Worm (Caenorhabditis elegans) whole organism, L4 larva: ENCODE measurements around the gene unc-105.

Experiments
- D1046.2 ChIP-seq: fragments of 200-800 bp; sonication (Bioruptor generic); IDR thresholded peaks from 2 replicates; pipeline ENCODE4 v1.3.6; 2022; ENCODE audit warnings: missing genetic modification characterization, missing compliant biosample characterization
- F26F4.8 ChIP-seq: fragments of 200-800 bp; sonication (Bioruptor generic); conservative IDR thresholded peaks from 2 replicates; pipeline ENCODE4 v1.3.6; 2022; ENCODE audit warnings: missing genetic modification characterization, missing compliant biosample characterization
- R02D3.7 ChIP-seq: fragments of 150-350 bp; sonication (generic microtip); optimal IDR thresholded peaks from 3 replicates; lab custom pipeline; 2014; ENCODE audit warnings: missing biosample characterization, missing genetic modification characterization
- Y105C5A.15 ChIP-seq: fragments of 200-800 bp; sonication (Bioruptor generic); IDR thresholded peaks from 2 replicates; pipeline ENCODE4 v1.3.6; 2022; ENCODE audit warnings: missing genetic modification characterization, missing compliant biosample characterization
- Y48G9A.11 ChIP-seq: fragments of 200-800 bp; sonication (Bioruptor generic); IDR thresholded peaks from 2 replicates; pipeline ENCODE4 v1.3.6; 2022; ENCODE audit warnings: missing genetic modification reagents, missing genetic modification characterization, missing compliant biosample characterization
- Y5F2A.4 ChIP-seq: fragments of 200-800 bp; sonication (Bioruptor generic); optimal IDR thresholded peaks from 2 replicates; lab custom pipeline; 2018; ENCODE audit warnings: mild to moderate bottlenecking, missing genetic modification characterization, missing compliant biosample characterization
- Y75B8A.6 ChIP-seq: fragments of 200-800 bp; sonication (Bioruptor generic); IDR thresholded peaks from 2 replicates; pipeline ENCODE4 v1.3.6; 2022; ENCODE audit warnings: missing genetic modification reagents, missing genetic modification characterization, missing compliant biosample characterization
- ZK337.2 ChIP-seq: fragments of 200-800 bp; sonication (Bioruptor generic); IDR thresholded peaks from 2 replicates; pipeline ENCODE4 v1.3.6; 2022; ENCODE audit warnings: missing genetic modification reagents, missing genetic modification characterization, missing compliant biosample characterization
- ama-1 ChIP-seq: fragments of 150-350 bp; optimal IDR thresholded peaks from 2 replicates; lab custom pipeline; 2014; ENCODE audit warnings: inconsistent platforms, mixed read lengths
- ceh-28 ChIP-seq: fragments of 150-350 bp; optimal IDR thresholded peaks from 2 replicates; lab custom pipeline; 2014; ENCODE audit warnings: missing biosample characterization, missing genetic modification reagents, missing genetic modification characterization
- cey-2 ChIP-seq: sonication (generic microtip); optimal IDR thresholded peaks from 3 replicates; lab custom pipeline; 2017; ENCODE audit warnings: missing genetic modification characterization, mild to moderate bottlenecking, missing compliant biosample characterization, antibody characterized with exemption, borderline replicate concordance; ENCODE audit not compliant: insufficient read depth
- daf-12 ChIP-seq: fragments of 150-350 bp; optimal IDR thresholded peaks from 2 replicates; lab custom pipeline; 2014; ENCODE audit warnings: missing biosample characterization, missing genetic modification reagents, missing genetic modification characterization
- daf-16 ChIP-seq, 3 experiments: sonication (generic microtip); optimal IDR thresholded peaks; 2 replicates each; lab custom pipeline; 2016 to 2017; ENCODE audit warnings: missing genetic modification characterization in 3 of 3, missing genetic modification reagents in 3 of 3, mild to moderate bottlenecking in 2 of 3, missing compliant biosample characterization in 2 of 3, missing biosample characterization in 1 of 3, moderate library complexity in 1 of 3
- dmd-8 ChIP-seq: fragments of 200-800 bp; sonication (Bioruptor generic); IDR thresholded peaks from 2 replicates; pipeline ENCODE4 v1.3.6; 2022; ENCODE audit warnings: missing genetic modification characterization, missing compliant biosample characterization
- dpl-1 ChIP-seq: fragments of 150-350 bp; optimal IDR thresholded peaks from 2 replicates; lab custom pipeline; 2014; ENCODE audit warnings: missing biosample characterization, missing genetic modification reagents, missing genetic modification characterization
- fkh-10 ChIP-seq: fragments of 150-350 bp; optimal IDR thresholded peaks from 2 replicates; lab custom pipeline; 2014; ENCODE audit warnings: missing biosample characterization, missing genetic modification reagents, missing genetic modification characterization
- hif-1 ChIP-seq, 2 experiments: sonication (generic microtip); optimal IDR thresholded peaks; 2 replicates each; lab custom pipeline; 2016 to 2017; ENCODE audit warnings: missing compliant biosample characterization in 2 of 2, missing genetic modification characterization in 2 of 2, missing genetic modification reagents in 2 of 2, missing genotype in 2 of 2, mild to moderate bottlenecking in 1 of 2
- hlh-30 ChIP-seq: sonication (generic microtip); optimal IDR thresholded peaks from 2 replicates; lab custom pipeline; 2017; ENCODE audit warnings: antibody characterized with exemption, mild to moderate bottlenecking, missing genetic modification characterization, missing compliant biosample characterization; ENCODE audit not compliant: insufficient read depth
- hmg-1.1 ChIP-seq: fragments of 200-800 bp; sonication (Bioruptor generic); IDR thresholded peaks from 2 replicates; pipeline ENCODE4 v1.3.6; 2022; ENCODE audit warnings: missing genetic modification reagents, missing genetic modification characterization, missing compliant biosample characterization
- lim-7 ChIP-seq: fragments of 200-800 bp; sonication (Bioruptor generic); IDR thresholded peaks from 2 replicates; pipeline ENCODE4 v1.3.6; 2022; ENCODE audit warnings: missing genetic modification characterization, missing compliant biosample characterization
- lin-15B ChIP-seq: fragments of 150-350 bp; sonication (generic microtip); optimal IDR thresholded peaks from 3 replicates; lab custom pipeline; 2014; ENCODE audit warnings: missing biosample characterization, missing genetic modification characterization
- lin-29 ChIP-seq: fragments of 200-800 bp; sonication (Bioruptor generic); IDR thresholded peaks from 2 replicates; pipeline ENCODE4 v1.3.6; 2022; ENCODE audit warnings: missing genetic modification reagents, missing genetic modification characterization, missing compliant biosample characterization
- lin-38 ChIP-seq: fragments of 200-800 bp; sonication (Bioruptor generic); IDR thresholded peaks from 2 replicates; pipeline ENCODE4 v1.3.6; 2022; ENCODE audit warnings: missing genetic modification reagents, missing genetic modification characterization, missing compliant biosample characterization
- madf-5 ChIP-seq, 2 experiments: fragments of 200-800 bp; sonication (Bioruptor generic); IDR thresholded peaks; 2 replicates each; pipeline ENCODE4 v1.3.6; 2022; ENCODE audit warnings: missing compliant biosample characterization in 2 of 2, missing genetic modification characterization in 2 of 2
- mep-1 ChIP-seq: fragments of 150-350 bp; sonication (generic microtip); optimal IDR thresholded peaks from 3 replicates; lab custom pipeline; 2014; ENCODE audit warnings: missing biosample characterization, missing genetic modification characterization
- mxl-2 ChIP-seq: fragments of 200-800 bp; sonication (Bioruptor generic); conservative IDR thresholded peaks from 2 replicates; pipeline ENCODE4 v1.3.6; 2022; ENCODE audit warnings: missing genetic modification reagents, missing genetic modification characterization, missing compliant biosample characterization
- nhr-10 ChIP-seq: fragments of 150-350 bp; optimal IDR thresholded peaks from 2 replicates; lab custom pipeline; 2014; ENCODE audit warnings: missing biosample characterization, missing genetic modification characterization
- nhr-102 ChIP-seq: sonication (generic microtip); optimal IDR thresholded peaks from 2 replicates; lab custom pipeline; 2016; ENCODE audit warnings: mild to moderate bottlenecking, missing genetic modification characterization, moderate library complexity, missing compliant biosample characterization
- nhr-111 ChIP-seq: fragments of 200-800 bp; sonication (Bioruptor generic); optimal IDR thresholded peaks from 2 replicates; lab custom pipeline; 2018; ENCODE audit warnings: mild to moderate bottlenecking, missing genetic modification characterization, missing compliant biosample characterization
- nhr-237 ChIP-seq: sonication (generic microtip); optimal IDR thresholded peaks from 2 replicates; lab custom pipeline; 2017; ENCODE audit warnings: missing biosample characterization, missing genetic modification characterization
- nhr-28 ChIP-seq: fragments of 150-350 bp; optimal IDR thresholded peaks from 2 replicates; lab custom pipeline; 2014; ENCODE audit warnings: missing biosample characterization, missing genetic modification characterization
- nhr-41 ChIP-seq: fragments of 200-800 bp; sonication (Bioruptor generic); IDR thresholded peaks from 2 replicates; pipeline ENCODE4 v1.3.6; 2022; ENCODE audit warnings: missing genetic modification reagents, missing genetic modification characterization, missing compliant biosample characterization
- nhr-76 ChIP-seq: fragments of 150-350 bp; optimal IDR thresholded peaks from 2 replicates; lab custom pipeline; 2014; ENCODE audit warnings: missing biosample characterization, missing genetic modification characterization
- pha-4 ChIP-seq, 2 experiments: fragments of 150-350 bp in 1 of 2; fragments of 200-800 bp in 1 of 2; sonication (Bioruptor generic) in 1 of 2; IDR thresholded peaks in 1 of 2; optimal IDR thresholded peaks in 1 of 2; 2 replicates each; pipeline versions ENCODE4 v1.3.6 to Lab custom; 2014 to 2022; ENCODE audit warnings: missing genetic modification characterization in 2 of 2, missing genetic modification reagents in 2 of 2, missing biosample characterization in 1 of 2, missing compliant biosample characterization in 1 of 2
- php-3 ChIP-seq: fragments of 200-800 bp; sonication (Bioruptor generic); IDR thresholded peaks from 2 replicates; pipeline ENCODE4 v1.3.6; 2022; ENCODE audit warnings: missing genetic modification reagents, missing genetic modification characterization, missing compliant biosample characterization
- pqm-1 ChIP-seq: sonication (generic microtip); optimal IDR thresholded peaks from 2 replicates; lab custom pipeline; 2017; ENCODE audit warnings: missing biosample characterization, missing genetic modification characterization
- sdz-12 ChIP-seq: fragments of 200-800 bp; sonication (Bioruptor generic); optimal IDR thresholded peaks from 2 replicates; lab custom pipeline; 2018; ENCODE audit warnings: mild to moderate bottlenecking, missing genetic modification characterization, missing compliant biosample characterization
- snpc-4 ChIP-seq: fragments of 150-350 bp; optimal IDR thresholded peaks from 2 replicates; lab custom pipeline; 2014; ENCODE audit warnings: missing biosample characterization, missing genetic modification characterization
- spr-3 ChIP-seq: fragments of 200-800 bp; sonication (Bioruptor generic); optimal IDR thresholded peaks from 2 replicates; lab custom pipeline; 2018; ENCODE audit warnings: mild to moderate bottlenecking, missing genetic modification characterization, missing compliant biosample characterization
- unc-39 ChIP-seq: sonication (generic microtip); optimal IDR thresholded peaks from 2 replicates; lab custom pipeline; 2017; ENCODE audit warnings: missing biosample characterization, missing genetic modification characterization
- unc-62 ChIP-seq, 3 experiments: fragments of 150-350 bp in 1 of 3; sonication (generic microtip); optimal IDR thresholded peaks in 2 of 3; peaks in 1 of 3; 1 replicate in 1 of 3; 2 replicates in 2 of 3; lab custom pipeline; 2014 to 2017; ENCODE audit warnings: missing biosample characterization in 3 of 3, missing genetic modification characterization in 3 of 3, missing genetic modification reagents in 3 of 3, missing genotype in 1 of 3
- vab-7 ChIP-seq: fragments of 200-800 bp; sonication (Bioruptor generic); IDR thresholded peaks from 2 replicates; pipeline ENCODE4 v1.3.6; 2022; ENCODE audit warnings: missing genetic modification reagents, missing genetic modification characterization, missing compliant biosample characterization
- zfp-2 ChIP-seq: sonication (generic microtip); optimal IDR thresholded peaks from 2 replicates; lab custom pipeline; 2016; ENCODE audit warnings: mild to moderate bottlenecking, missing genetic modification characterization, missing compliant biosample characterization
- zip-11 ChIP-seq: fragments of 200-800 bp; sonication (Bioruptor generic); IDR thresholded peaks from 2 replicates; pipeline ENCODE4 v1.3.6; 2022; ENCODE audit warnings: missing genetic modification characterization, missing compliant biosample characterization
- ztf-7 ChIP-seq: fragments of 150-350 bp; optimal IDR thresholded peaks from 2 replicates; lab custom pipeline; 2014; ENCODE audit warnings: missing biosample characterization, missing genetic modification characterization

The unc-105 gene

ce11 chrII:8104998-8105397 lies 11.3 kb upstream of the unc-105 start, which contains the start of gene sfxn-5 (continued):
- TF ChIP-seq zfp-2 (no peak), sdz-12 (GFP tag; lab: Kevin White, UChicago) (no peak), nhr-76 (no peak), ceh-28 (no peak), zip-11 (GFP tag; lab: Robert Waterston, UW) (no peak)

ce11 chrII:8106921-8107695 lies 9.2 kb upstream of the unc-105 start, which contains the start of the genes chst-1 and C41C4.9:
chst-1 (minus strand) TSS chrII:8106971.
C41C4.9 (plus strand) TSS chrII:8107645.
- TF ChIP-seq php-3 (GFP tag; lab: Robert Waterston, UW), result peak; percentile 90
- TF ChIP-seq hmg-1.1 (GFP tag; lab: Robert Waterston, UW), result peak; percentile 76
- TF ChIP-seq Y75B8A.6 (GFP tag; lab: Robert Waterston, UW), result 0 out of 2 replicates have a peak, but pooled peaks have one; percentile 56
- no peak for TF ChIP-seq daf-12
- TF ChIP-seq cey-2 (tag; lab: Kevin White, UChicago), result no peak
- TF ChIP-seq ama-1 (lab: Kevin White, UChicago), result no peak
- peak; percentile 3 for TF ChIP-seq snpc-4 (tag; lab: Kevin White, UChicago)
- TF ChIP-seq hif-1 (tag; optimal IDR thresholded peaks at IDR 0.05; lab: Kevin White, UChicago), result no peak
- TF ChIP-seq lin-29 (GFP tag; lab: Robert Waterston, UW), result peak; percentile 51; the same call in 1 of the 2 replicates
- no peak for TF ChIP-seq unc-39
- TF ChIP-seq daf-16 (GFP tag; optimal IDR thresholded peaks at IDR 0.05; lab: Kevin White, UChicago), result peak; percentile 77 to 84
- peak; percentile 69 for TF ChIP-seq daf-16 (tag; optimal IDR thresholded peaks at IDR 0.05; lab: Kevin White, UChicago)
- TF ChIP-seq F26F4.8 (GFP tag; lab: Robert Waterston, UW), result peak; percentile 97
- peak; percentile 77 for TF ChIP-seq sdz-12 (GFP tag; lab: Kevin White, UChicago)
- TF ChIP-seq lin-15B (tag; lab: Kevin White, UChicago), result no peak
- peak in 1 of 2 experiments; percentile 89 for TF ChIP-seq unc-62 (GFP tag; optimal IDR thresholded peaks at IDR 0.05 in 1 of 2; lab: Kevin White, UChicago)
- TF ChIP-seq unc-62 (tag; optimal IDR thresholded peaks at IDR 0.05; lab: Kevin White, UChicago), result no peak
- peak; percentile 87 for TF ChIP-seq pha-4 (GFP tag; IDR thresholded peaks at IDR 0.05; lab: Robert Waterston, UW)
- no peak for TF ChIP-seq pha-4 (tag; optimal IDR thresholded peaks at IDR 0.05; lab: Kevin White, UChicago)
- TF ChIP-seq Y48G9A.11 (GFP tag; lab: Robert Waterston, UW), result peak; percentile 84; the same call in 1 of the 2 replicates
- TF ChIP-seq vab-7 (GFP tag; lab: Robert Waterston, UW), result peak; percentile 94
- TF ChIP-seq zfp-2, result peak; percentile 49
- TF ChIP-seq R02D3.7 (tag; lab: Kevin White, UChicago), result no peak
- TF ChIP-seq lim-7 (GFP tag; lab: Robert Waterston, UW), result peak; percentile 98; the same call in 1 of the 2 replicates
- peak; percentile 99 for TF ChIP-seq dmd-8 (GFP tag; lab: Robert Waterston, UW)
- peak; percentile 88 for TF ChIP-seq nhr-111 (GFP tag; lab: Kevin White, UChicago)
- TF ChIP-seq pqm-1, result peak; percentile 20
- peak; percentile 53 for TF ChIP-seq dpl-1 (GFP tag; lab: Kevin White, UChicago)
- TF ChIP-seq lin-38 (GFP tag; lab: Robert Waterston, UW), result no peak; the same call in 1 of the 2 replicates
- TF ChIP-seq nhr-237 (tag; lab: Kevin White, UChicago), result no peak
- TF ChIP-seq nhr-28 (tag; lab: Kevin White, UChicago), result peak; percentile 25
- peak; percentile 92 for TF ChIP-seq nhr-41
- TF ChIP-seq mep-1 (tag; lab: Kevin White, UChicago), result peak; percentile 78
- no peak for TF ChIP-seq ceh-28
- no peak for TF ChIP-seq fkh-10 (GFP tag; lab: Kevin White, UChicago)
- TF ChIP-seq hlh-30 (tag; lab: Kevin White, UChicago), result peak; percentile 71
- peak; percentile 86 for TF ChIP-seq spr-3 (GFP tag; lab: Kevin White, UChicago)
- TF ChIP-seq ZK337.2 (GFP tag; lab: Robert Waterston, UW), result peak; percentile 66; the same call in 1 of the 2 replicates
- TF ChIP-seq Y105C5A.15 (GFP tag; lab: Robert Waterston, UW), result peak; percentile 95
- TF ChIP-seq mxl-2 (GFP tag; lab: Robert Waterston, UW), result peak; percentile 71; the same call in 1 of the 2 replicates
- TF ChIP-seq madf-5 (GFP tag; IDR thresholded peaks at IDR 0.05; lab: Robert Waterston, UW), result peak; percentile 89 to 91; a peak in 3 of 4 replicates
- TF ChIP-seq nhr-102, result peak; percentile 84
- peak; percentile 86 for TF ChIP-seq Y5F2A.4 (GFP tag; lab: Kevin White, UChicago)
- TF ChIP-seq D1046.2 (GFP tag; lab: Robert Waterston, UW), result peak; percentile 81; the same call in 1 of the 2 replicates
- peak; percentile 60 for TF ChIP-seq ztf-7
- no peak for TF ChIP-seq nhr-10 (tag; lab: Kevin White, UChicago)
